Fruit fly (Drosophila melanogaster): ENCODE results near the gene Mst85C.

DNA sequence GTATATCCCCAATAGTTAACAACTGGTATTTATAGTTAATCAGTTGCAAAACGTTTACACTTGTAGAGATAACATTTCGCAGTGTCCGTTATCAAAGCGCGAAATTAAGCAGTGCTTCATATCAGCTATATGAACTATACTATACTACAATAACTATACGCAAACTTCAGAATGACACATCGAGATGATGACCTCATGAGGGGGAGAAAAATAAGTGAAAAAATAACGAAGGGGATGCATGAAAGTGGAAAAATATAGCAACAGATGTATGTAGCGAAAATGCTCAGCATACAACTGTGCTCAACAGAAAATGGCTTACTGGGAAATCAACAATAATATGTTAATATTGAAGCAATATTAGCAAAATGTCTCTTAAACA lies 17.7 kb upstream of the Mst85C start:
- TF ChIP-seq psq (optimal IDR thresholded peaks at IDR 0.05): no peak
- TF ChIP-seq insv (optimal IDR thresholded peaks at IDR 0.05): no peak
- no peak for TF ChIP-seq Myc (optimal IDR thresholded peaks at IDR 0.05)
